Worm (Caenorhabditis elegans): Measurements from ENCODE around the gene dif-1.

- TF ChIP-seq rnt-1 (tag; optimal IDR thresholded peaks at IDR 0.05) (no peak), jun-1 (tag; optimal IDR thresholded peaks at IDR 0.05) (no peak), aly-2 (tag; optimal IDR thresholded peaks at IDR 0.05) (no peak), fos-1 (tag; optimal IDR thresholded peaks at IDR 0.05) (no peak), elt-3 (tag; optimal IDR thresholded peaks at IDR 0.05) (no peak)
These were observed 6.4 kb upstream of the dif-1 start for ce11 chrIV:7559237-7559636.
